Fruit fly (Drosophila melanogaster) whole organism, embryonic: Measurements from ENCODE around the gene Sur.

Experiments used
- Blimp-1 ChIP-seq: fragments of 200-800 bp; sonication (Bioruptor generic); optimal IDR thresholded peaks from 3 replicates; lab custom pipeline; 2018; ENCODE audit warnings: missing biosample characterization, missing genetic modification characterization, mild to moderate bottlenecking, moderate library complexity, missing genetic modification reagents
- Fer2 ChIP-seq: fragments of 200-800 bp; sonication (Bioruptor generic); optimal IDR thresholded peaks from 2 replicates; lab custom pipeline; 2018; ENCODE audit warnings: missing biosample characterization, mild to moderate bottlenecking, missing genetic modification characterization, moderate library complexity
- caup ChIP-seq: fragments of 200-800 bp; sonication (Bioruptor generic); optimal IDR thresholded peaks from 3 replicates; lab custom pipeline; 2017; ENCODE audit warnings: missing biosample characterization, mild to moderate bottlenecking, missing genetic modification characterization, moderate library complexity; ENCODE audit not compliant: severe bottlenecking
- chm ChIP-seq: fragments of 200-800 bp; sonication (Bioruptor generic); IDR thresholded peaks from 2 replicates; pipeline ENCODE4 v1.3.6; 2022; ENCODE audit warnings: missing biosample characterization, missing genetic modification characterization
- pan ChIP-seq, 4 experiments: fragments of >200 bp in 3 of 4; fragments of 200-800 bp in 1 of 4; sonication (Bioruptor generic) in 1 of 4; optimal IDR thresholded peaks in 3 of 4; IDR thresholded peaks in 1 of 4; 2 replicates each; pipeline versions ENCODE4 v1.3.6 to Lab custom; 2017 to 2022; ENCODE audit warnings: missing biosample characterization in 2 of 4, missing genetic modification characterization in 2 of 4, mixed read lengths in 1 of 4
- pita ChIP-seq: fragments of 200-800 bp; sonication (Bioruptor generic); optimal IDR thresholded peaks from 2 replicates; lab custom pipeline; 2017; ENCODE audit warnings: missing biosample characterization, mild to moderate bottlenecking, missing genetic modification characterization
- psq ChIP-seq: fragments of 200-800 bp; sonication (Bioruptor generic); optimal IDR thresholded peaks from 2 replicates; lab custom pipeline; 2017; ENCODE audit warnings: missing biosample characterization, missing genetic modification characterization
- salm ChIP-seq: fragments of 200-800 bp; sonication (Bioruptor generic); optimal IDR thresholded peaks from 2 replicates; lab custom pipeline; 2018; ENCODE audit warnings: missing biosample characterization, mild to moderate bottlenecking, missing genetic modification characterization

- TF ChIP-seq salm (tag; lab: Kevin White, UChicago): no peak
- no peak for TF ChIP-seq pan (optimal IDR thresholded peaks at IDR 0.05; lab: Kevin White, UChicago)
- no peak for TF ChIP-seq pan (GFP tag; optimal IDR thresholded peaks at IDR 0.05 in 1 of 2, IDR thresholded peaks at IDR 0.05 in 1 of 2)
- no peak for TF ChIP-seq chm (GFP tag; lab: Robert Waterston, UW)
- no peak for TF ChIP-seq caup
- no peak for TF ChIP-seq Blimp-1 (GFP tag; lab: Kevin White, UChicago)
- TF ChIP-seq psq: no peak
- TF ChIP-seq pita: no peak
- TF ChIP-seq Fer2: no peak
Measured at dm6 chr2L:10231510-10231909, 32.6 kb upstream of the Sur start, which contains the start of gene ova.
